Worm (Caenorhabditis elegans) whole organism, early embryonic: ENCODE results near the gene Y82E9BL.3.

Experiments
- F13C5.2 ChIP-seq: sonication (generic microtip); optimal IDR thresholded peaks from 2 replicates; lab custom pipeline; 2017; ENCODE audit warnings: mild to moderate bottlenecking, missing genetic modification characterization, inconsistent platforms, missing compliant biosample characterization
- ama-1 ChIP-seq: fragments of 150-350 bp; optimal IDR thresholded peaks from 2 replicates; lab custom pipeline; 2014
- ceh-13 ChIP-seq: fragments of 200-800 bp; sonication (Bioruptor generic); optimal IDR thresholded peaks from 2 replicates; lab custom pipeline; 2018; ENCODE audit warnings: mild to moderate bottlenecking, missing genetic modification characterization, missing compliant biosample characterization
- ets-7 ChIP-seq: sonication (generic microtip); optimal IDR thresholded peaks from 2 replicates; lab custom pipeline; 2016; ENCODE audit warnings: missing genotype, missing genetic modification characterization, missing compliant biosample characterization
- flt-1 ChIP-seq: fragments of 200-800 bp; sonication (Bioruptor generic); IDR thresholded peaks from 2 replicates; pipeline ENCODE4 v1.3.6; 2022; ENCODE audit warnings: missing genetic modification characterization, missing compliant biosample characterization
- pes-1 ChIP-seq: fragments of 200-800 bp; sonication (Bioruptor generic); IDR thresholded peaks from 2 replicates; pipeline ENCODE4 v1.3.6; 2022; ENCODE audit warnings: missing genetic modification reagents, missing genetic modification characterization, missing compliant biosample characterization
- scrt-1 ChIP-seq: fragments of 200-800 bp; sonication (Bioruptor generic); IDR thresholded peaks from 2 replicates; pipeline ENCODE4 v1.3.6; 2022; ENCODE audit warnings: missing genetic modification characterization, missing compliant biosample characterization
- tbx-37 ChIP-seq: fragments of 200-800 bp; sonication (Bioruptor generic); conservative IDR thresholded peaks from 2 replicates; pipeline ENCODE4 v1.3.6; 2022; ENCODE audit warnings: missing genetic modification reagents, missing genetic modification characterization, missing compliant biosample characterization
- tra-4 ChIP-seq: sonication (generic microtip); optimal IDR thresholded peaks from 2 replicates; lab custom pipeline; 2017; ENCODE audit warnings: missing genetic modification characterization, missing compliant biosample characterization

ce11 chrIII:1384092-1384491 lies 33.4 kb upstream of the Y82E9BL.3 start, which contains the start of the genes fbxa-138 and Y82E9BR.5:
- no peak for TF ChIP-seq ama-1
- no peak for TF ChIP-seq tbx-37
- TF ChIP-seq F13C5.2, result no peak
- no peak for TF ChIP-seq tra-4 (tag; lab: Kevin White, UChicago)
- no peak for TF ChIP-seq flt-1 (GFP tag; lab: Robert Waterston, UW)
- no peak for TF ChIP-seq scrt-1 (GFP tag; lab: Robert Waterston, UW)
- TF ChIP-seq ceh-13 (GFP tag; lab: Kevin White, UChicago), result no peak
- TF ChIP-seq pes-1 (GFP tag; lab: Robert Waterston, UW), result no peak
- no peak for TF ChIP-seq ets-7 (tag; lab: Kevin White, UChicago)
